Worm (Caenorhabditis elegans) whole organism, L2 larva: Measurements from ENCODE around the gene pro-3.

Source experiments
- alr-1 ChIP-seq: fragments of 150-350 bp; optimal IDR thresholded peaks from 2 replicates; lab custom pipeline; 2014; ENCODE audit warnings: missing biosample characterization, missing genetic modification characterization
- blmp-1 ChIP-seq: sonication (generic microtip); optimal IDR thresholded peaks from 2 replicates; lab custom pipeline; 2017; ENCODE audit warnings: missing genetic modification characterization, mild to moderate bottlenecking, missing compliant biosample characterization, antibody characterized with exemption, moderate library complexity; ENCODE audit not compliant: insufficient read depth
- lsy-2 ChIP-seq, 2 experiments: fragments of 150-350 bp in 1 of 2; sonication (generic microtip) in 1 of 2; optimal IDR thresholded peaks; 2 replicates each; lab custom pipeline; 2014 to 2017; ENCODE audit warnings: missing biosample characterization in 2 of 2, missing genetic modification characterization in 2 of 2
- nhr-21 ChIP-seq: fragments of 150-350 bp; optimal IDR thresholded peaks from 2 replicates; lab custom pipeline; 2014; ENCODE audit warnings: missing biosample characterization, missing genetic modification characterization
- nhr-25 ChIP-seq: fragments of 150-350 bp; sonication (generic microtip); optimal IDR thresholded peaks from 3 replicates; lab custom pipeline; 2014; ENCODE audit warnings: missing biosample characterization, missing genetic modification characterization
- zag-1 ChIP-seq: fragments of 150-350 bp; optimal IDR thresholded peaks from 2 replicates; lab custom pipeline; 2014; ENCODE audit warnings: missing biosample characterization, missing genetic modification characterization
- ztf-11 ChIP-seq: sonication (generic microtip); optimal IDR thresholded peaks from 2 replicates; lab custom pipeline; 2017; ENCODE audit warnings: missing biosample characterization, missing genetic modification characterization

DNA sequence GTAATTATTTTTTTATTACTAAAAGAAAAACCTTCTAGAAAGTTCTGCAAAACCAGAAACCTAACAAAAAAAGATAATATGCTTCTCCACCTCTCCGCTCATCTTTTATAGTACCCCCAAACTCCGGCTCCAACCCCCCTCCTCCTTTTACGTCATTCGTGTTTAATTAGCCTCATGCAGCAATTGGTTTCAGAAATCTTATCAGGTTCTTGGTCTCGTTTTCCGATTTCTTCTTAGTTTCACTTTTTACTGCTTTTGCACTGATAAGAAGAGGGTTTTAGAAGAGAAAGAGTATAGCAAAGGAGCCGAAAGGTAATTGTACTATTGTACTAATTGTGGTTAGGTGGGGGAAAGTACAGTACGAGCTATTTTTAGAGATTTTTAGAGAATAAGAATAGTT, 66.8 kb downstream of the pro-3 start:
- TF ChIP-seq lsy-2 (tag; optimal IDR thresholded peaks at IDR 0.05; lab: Kevin White, UChicago) (no peak), zag-1 (tag; lab: Kevin White, UChicago) (no peak), blmp-1 (peak; percentile 16), nhr-21 (tag; lab: Kevin White, UChicago) (no peak), alr-1 (tag; lab: Kevin White, UChicago) (no peak), nhr-25 (tag; lab: Kevin White, UChicago) (no peak), ztf-11 (tag; lab: Kevin White, UChicago) (no peak)
